Fruit fly (Drosophila melanogaster): ENCODE measurements around the gene Spindly.

DNA sequence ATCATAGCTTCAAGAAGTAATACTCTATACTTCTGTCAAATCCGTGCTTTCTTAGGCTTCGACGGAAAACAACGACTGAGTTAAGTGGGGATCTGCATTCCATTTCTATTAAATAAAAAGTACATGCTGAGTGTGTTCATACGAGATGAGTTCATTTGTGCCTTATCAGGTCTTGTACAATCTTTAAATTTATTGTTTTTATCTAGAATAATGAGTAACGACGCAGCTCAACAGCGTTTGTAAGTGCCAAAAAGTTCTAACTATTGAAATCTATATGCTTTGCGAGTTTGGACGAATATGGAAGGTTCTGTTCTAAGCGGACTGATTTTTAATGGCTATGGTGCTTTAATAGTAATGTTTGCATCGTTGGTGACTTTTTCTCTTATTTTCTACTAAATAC, 6.2 kb downstream of the Spindly start, which contains the start of gene Sr-CIV:
- TF ChIP-seq CG12071 (GFP tag; optimal IDR thresholded peaks at IDR 0.05) (no peak), CG3065 (GFP tag; optimal IDR thresholded peaks at IDR 0.05) (no peak), CG14860 (GFP tag; IDR thresholded peaks at IDR 0.05; ENCODE audit: partially characterized antibody) (no peak), CG1603 (tag; optimal IDR thresholded peaks at IDR 0.05) (no peak)

Data from whole organism, embryonic.